Worm (Caenorhabditis elegans): ENCODE results near the gene pro-2.

ce11 chrII:10351963-10352362 is 7.1 kb upstream of the pro-2 start, which contains the start of gene C07E3.8:
- TF ChIP-seq unc-62 (GFP tag; optimal IDR thresholded peaks at IDR 0.05) (no peak), nhr-77 (tag; optimal IDR thresholded peaks at IDR 0.05) (no peak), ama-1 (optimal IDR thresholded peaks at IDR 0.05) (no peak), unc-39 (tag; optimal IDR thresholded peaks at IDR 0.05) (no peak), nfya-1 (tag; optimal IDR thresholded peaks at IDR 0.05; ENCODE audit: insufficient read depth) (no peak), ztf-11 (tag; optimal IDR thresholded peaks at IDR 0.05) (no peak)

Measured in whole organism, L3 larva.